Fruit fly (Drosophila melanogaster) whole organism, adult: ENCODE data around the gene CG7778.

Source experiments
- CG7045 ChIP-seq: fragments of 200-800 bp; sonication (Bioruptor generic); optimal IDR thresholded peaks from 2 replicates; lab custom pipeline; 2017; ENCODE audit warnings: missing biosample characterization, mild to moderate bottlenecking, missing genetic modification characterization
- Clk ChIP-seq: fragments of 200-800 bp; sonication (Bioruptor generic); optimal IDR thresholded peaks from 2 replicates; lab custom pipeline; 2017; ENCODE audit warnings: missing biosample characterization, missing genetic modification characterization
- bab1 ChIP-seq: fragments of 200-800 bp; sonication (Bioruptor generic); optimal IDR thresholded peaks from 3 replicates; lab custom pipeline; 2019; ENCODE audit warnings: missing biosample characterization, mild to moderate bottlenecking, missing genetic modification characterization, moderate library complexity
- ovo ChIP-seq: fragments of 200-800 bp; sonication (Bioruptor generic); optimal IDR thresholded peaks from 2 replicates; lab custom pipeline; 2016; ENCODE audit warnings: missing biosample characterization, missing genetic modification characterization
- toe ChIP-seq: fragments of 200-800 bp; sonication (Bioruptor generic); optimal IDR thresholded peaks from 2 replicates; lab custom pipeline; 2016; ENCODE audit warnings: missing biosample characterization, missing genetic modification characterization

dm6 chr2L:8297070-8297469 lies 49.4 kb upstream of the CG7778 start:
- no peak for TF ChIP-seq Clk (GFP tag; lab: Kevin White, UChicago)
- no peak for TF ChIP-seq CG7045 (GFP tag; lab: Kevin White, UChicago)
- no peak for TF ChIP-seq bab1 (GFP tag; lab: Kevin White, UChicago)
- TF ChIP-seq toe (GFP tag; lab: Kevin White, UChicago) = no peak
- no peak for TF ChIP-seq ovo
